Fruit fly (Drosophila melanogaster): ENCODE measurements around the gene S6kII.

- TF ChIP-seq br (GFP tag; optimal IDR thresholded peaks at IDR 0.05) (no peak), lola (GFP tag; optimal IDR thresholded peaks at IDR 0.05) (no peak)
Measured at dm6 chrX:22481860-22482544, 47.8 kb upstream of the S6kII start, which contains the start of the genes Cp110 and CG12576.

Measured in whole organism, wandering third instar larva.